Fruit fly (Drosophila melanogaster) whole organism, embryonic: Measurements from ENCODE around the gene Nubp1.

Experiments used
- CG10267 ChIP-seq: fragments of 200-800 bp; sonication (Bioruptor generic); optimal IDR thresholded peaks from 2 replicates; lab custom pipeline; 2018; ENCODE audit warnings: missing biosample characterization, mild to moderate bottlenecking, missing genetic modification characterization, moderate library complexity
- CG11085 ChIP-seq: fragments of 200-800 bp; sonication (Bioruptor generic); IDR thresholded peaks from 2 replicates; pipeline ENCODE4 v1.3.6; 2022; ENCODE audit warnings: missing biosample characterization, missing genetic modification characterization
- CG12391 ChIP-seq: fragments of 200-800 bp; sonication (Bioruptor generic); optimal IDR thresholded peaks from 3 replicates; lab custom pipeline; 2018; ENCODE audit warnings: missing biosample characterization, mild to moderate bottlenecking, missing genetic modification characterization, moderate library complexity
- CG13775 ChIP-seq: fragments of 200-800 bp; sonication (Bioruptor generic); optimal IDR thresholded peaks from 3 replicates; lab custom pipeline; 2017; ENCODE audit warnings: missing biosample characterization, mild to moderate bottlenecking, missing genetic modification characterization
- CG13894 ChIP-seq: fragments of 200-800 bp; sonication (Bioruptor generic); optimal IDR thresholded peaks from 3 replicates; lab custom pipeline; 2018; ENCODE audit warnings: missing biosample characterization, mild to moderate bottlenecking, missing genetic modification characterization, moderate library complexity
- CG1529 ChIP-seq: fragments of 200-800 bp; sonication (Bioruptor generic); optimal IDR thresholded peaks from 3 replicates; lab custom pipeline; 2018; ENCODE audit warnings: missing biosample characterization, missing genetic modification characterization
- CG15479 ChIP-seq: fragments of 200-800 bp; sonication (Bioruptor generic); optimal IDR thresholded peaks from 3 replicates; lab custom pipeline; 2019; ENCODE audit warnings: missing biosample characterization, mild to moderate bottlenecking, missing genetic modification characterization, moderate library complexity
- CG18764 ChIP-seq: fragments of 200-800 bp; sonication (Bioruptor generic); optimal IDR thresholded peaks from 3 replicates; lab custom pipeline; 2016; ENCODE audit warnings: missing biosample characterization, missing genetic modification characterization
- CG2199 ChIP-seq: fragments of 200-800 bp; sonication (Bioruptor generic); IDR thresholded peaks from 3 replicates; pipeline ENCODE4 v1.3.6; 2022; ENCODE audit warnings: missing biosample characterization, missing genetic modification characterization
- CG2202 ChIP-seq: fragments of 200-800 bp; sonication (Bioruptor generic); optimal IDR thresholded peaks from 2 replicates; lab custom pipeline; 2018; ENCODE audit warnings: missing biosample characterization, mild to moderate bottlenecking, missing genetic modification characterization
- CG30431 ChIP-seq: fragments of 200-800 bp; sonication (Bioruptor generic); optimal IDR thresholded peaks from 2 replicates; lab custom pipeline; 2017; ENCODE audit warnings: missing biosample characterization, missing genetic modification characterization
- CG31388 ChIP-seq: fragments of 200-800 bp; sonication (Bioruptor generic); optimal IDR thresholded peaks from 2 replicates; lab custom pipeline; 2016; ENCODE audit warnings: missing biosample characterization, missing genetic modification characterization
- CG43689 ChIP-seq: fragments of 200-800 bp; sonication (Bioruptor generic); IDR thresholded peaks from 2 replicates; pipeline ENCODE4 v1.3.6; 2022; ENCODE audit warnings: missing biosample characterization, missing genetic modification characterization
- CG4820 ChIP-seq: fragments of 200-800 bp; sonication (Bioruptor generic); optimal IDR thresholded peaks from 3 replicates; lab custom pipeline; 2016; ENCODE audit warnings: missing biosample characterization, missing genetic modification characterization
- CG7357 ChIP-seq: fragments of 200-800 bp; sonication (Bioruptor generic); IDR thresholded peaks from 3 replicates; pipeline ENCODE4 v1.3.6; 2022; ENCODE audit warnings: missing biosample characterization, missing genetic modification characterization
- D19A ChIP-seq: fragments of 200-800 bp; optimal IDR thresholded peaks from 3 replicates; lab custom pipeline; 2019; ENCODE audit warnings: missing biosample characterization, mild to moderate bottlenecking, missing genetic modification characterization, moderate library complexity
- Dip2 ChIP-seq: fragments of 200-800 bp; sonication (Bioruptor generic); IDR thresholded peaks from 2 replicates; pipeline ENCODE4 v1.3.6; 2022; ENCODE audit warnings: missing biosample characterization, missing genetic modification characterization
- Doc2 ChIP-seq: fragments of 200-800 bp; sonication (Bioruptor generic); IDR thresholded peaks from 2 replicates; pipeline ENCODE4 v1.3.6; 2022; ENCODE audit warnings: missing biosample characterization, missing genetic modification characterization
- Fer2 ChIP-seq: fragments of 200-800 bp; sonication (Bioruptor generic); optimal IDR thresholded peaks from 2 replicates; lab custom pipeline; 2018; ENCODE audit warnings: missing biosample characterization, mild to moderate bottlenecking, missing genetic modification characterization, moderate library complexity
- Jarid2 ChIP-seq: fragments of 200-800 bp; sonication (Bioruptor generic); optimal IDR thresholded peaks from 3 replicates; lab custom pipeline; 2017; ENCODE audit warnings: mild to moderate bottlenecking, missing biosample characterization, missing genetic modification reagents, missing genetic modification characterization
- NC2α ChIP-seq: fragments of 200-800 bp; sonication (Bioruptor generic); optimal IDR thresholded peaks from 2 replicates; lab custom pipeline; 2016; ENCODE audit warnings: missing biosample characterization, missing genetic modification characterization
- Nf-YB ChIP-seq: fragments of 200-800 bp; sonication (Bioruptor generic); optimal IDR thresholded peaks from 3 replicates; lab custom pipeline; 2019; ENCODE audit warnings: missing biosample characterization, mild to moderate bottlenecking, missing genetic modification characterization, moderate library complexity
- Nf-YC ChIP-seq: fragments of 200-800 bp; optimal IDR thresholded peaks from 3 replicates; lab custom pipeline; 2019; ENCODE audit warnings: missing biosample characterization, mild to moderate bottlenecking, missing genetic modification characterization, moderate library complexity
- Rx ChIP-seq: fragments of 200-800 bp; sonication (Bioruptor generic); IDR thresholded peaks from 2 replicates; pipeline ENCODE4 v1.3.6; 2022; ENCODE audit warnings: missing biosample characterization, missing genetic modification characterization
- Scr ChIP-seq: fragments of 200-800 bp; sonication (Bioruptor generic); IDR thresholded peaks from 2 replicates; pipeline ENCODE4 v1.3.6; 2022; ENCODE audit warnings: missing biosample characterization, missing genetic modification characterization; ENCODE audit not compliant: partially characterized antibody
- Ssrp ChIP-seq: fragments of 200-800 bp; sonication (Bioruptor generic); optimal IDR thresholded peaks from 2 replicates; lab custom pipeline; 2018; ENCODE audit warnings: missing biosample characterization, mild to moderate bottlenecking, missing genetic modification characterization, moderate library complexity
- caup ChIP-seq: fragments of 200-800 bp; sonication (Bioruptor generic); optimal IDR thresholded peaks from 3 replicates; lab custom pipeline; 2017; ENCODE audit warnings: missing biosample characterization, mild to moderate bottlenecking, missing genetic modification characterization, moderate library complexity; ENCODE audit not compliant: severe bottlenecking
- chif ChIP-seq, 2 experiments: fragments of 200-800 bp; sonication (Bioruptor generic); optimal IDR thresholded peaks; 3 replicates each; lab custom pipeline; 2016; ENCODE audit warnings: missing biosample characterization in 2 of 2, missing genetic modification characterization in 2 of 2
- crc ChIP-seq: fragments of 200-800 bp; sonication (Bioruptor generic); optimal IDR thresholded peaks from 2 replicates; lab custom pipeline; 2016; ENCODE audit warnings: missing biosample characterization, missing genetic modification characterization
- dm ChIP-seq: fragments of 200-800 bp; sonication (Bioruptor generic); optimal IDR thresholded peaks from 3 replicates; lab custom pipeline; 2016; ENCODE audit warnings: missing biosample characterization, missing genetic modification characterization
- dpn ChIP-seq, 2 experiments: fragments of 200-800 bp; sonication (Bioruptor generic); optimal IDR thresholded peaks; 3 replicates each; lab custom pipeline; 2016; ENCODE audit warnings: missing biosample characterization in 2 of 2, missing genetic modification characterization in 2 of 2
- ham ChIP-seq: fragments of 200-800 bp; sonication (Bioruptor generic); IDR thresholded peaks from 2 replicates; pipeline ENCODE4 v1.3.6; 2022; ENCODE audit warnings: missing biosample characterization, missing genetic modification characterization
- hbn ChIP-seq: fragments of 200-800 bp; sonication (Bioruptor generic); IDR thresholded peaks from 2 replicates; pipeline ENCODE4 v1.3.6; 2022; ENCODE audit warnings: missing biosample characterization, missing genetic modification characterization; ENCODE audit not compliant: partially characterized antibody
- hkb ChIP-seq, 2 experiments: fragments of 200-800 bp in 1 of 2; fragments of >200 bp in 1 of 2; sonication (Bioruptor generic) in 1 of 2; IDR thresholded peaks in 1 of 2; optimal IDR thresholded peaks in 1 of 2; 2 replicates each; pipeline versions ENCODE4 v1.3.6 to Lab custom; 2017 to 2022; ENCODE audit warnings: missing biosample characterization in 1 of 2, missing genetic modification characterization in 1 of 2
- jing ChIP-seq: fragments of 200-800 bp; sonication (Bioruptor generic); optimal IDR thresholded peaks from 2 replicates; lab custom pipeline; 2018; ENCODE audit warnings: missing biosample characterization, mild to moderate bottlenecking, missing genetic modification characterization
- nau ChIP-seq: fragments of 200-800 bp; sonication (Bioruptor generic); optimal IDR thresholded peaks from 3 replicates; lab custom pipeline; 2017; ENCODE audit warnings: missing biosample characterization, mild to moderate bottlenecking, missing genetic modification characterization, missing genetic modification reagents
- pho ChIP-seq: fragments of 200-800 bp; sonication (Bioruptor generic); optimal IDR thresholded peaks from 2 replicates; lab custom pipeline; 2016; ENCODE audit warnings: missing biosample characterization, missing genetic modification characterization
- slou ChIP-seq: fragments of 200-800 bp; sonication (Bioruptor generic); optimal IDR thresholded peaks from 3 replicates; lab custom pipeline; 2016; ENCODE audit warnings: missing biosample characterization, missing genetic modification characterization
- sna ChIP-seq: fragments of 200-800 bp; sonication (Bioruptor generic); IDR thresholded peaks from 2 replicates; pipeline ENCODE4 v1.3.6; 2022; ENCODE audit warnings: missing biosample characterization, missing genetic modification characterization; ENCODE audit not compliant: partially characterized antibody
- tap ChIP-seq: fragments of 200-800 bp; optimal IDR thresholded peaks from 3 replicates; lab custom pipeline; 2019; ENCODE audit warnings: missing biosample characterization, mild to moderate bottlenecking, missing genetic modification characterization, moderate library complexity
- tgo ChIP-seq: fragments of 200-800 bp; sonication (Bioruptor generic); IDR thresholded peaks from 3 replicates; pipeline ENCODE4 v1.3.6; 2022; ENCODE audit warnings: missing biosample characterization, missing genetic modification characterization
- tin ChIP-seq: fragments of 200-800 bp; sonication (Bioruptor generic); optimal IDR thresholded peaks from 3 replicates; lab custom pipeline; 2016; ENCODE audit warnings: missing biosample characterization, missing genetic modification characterization
- unc-4 ChIP-seq: fragments of 200-800 bp; sonication (Bioruptor generic); IDR thresholded peaks from 2 replicates; pipeline ENCODE4 v1.3.6; 2022; ENCODE audit warnings: missing biosample characterization, missing genetic modification characterization; ENCODE audit not compliant: partially characterized antibody
- unpg ChIP-seq: fragments of 200-800 bp; sonication (Bioruptor generic); optimal IDR thresholded peaks from 3 replicates; lab custom pipeline; 2018; ENCODE audit warnings: missing biosample characterization, mild to moderate bottlenecking, missing genetic modification characterization, moderate library complexity
- usp ChIP-seq: fragments of >200 bp; optimal IDR thresholded peaks from 2 replicates; lab custom pipeline; 2017; ENCODE audit warnings: missing biosample characterization, missing genetic modification characterization
- vfl ChIP-seq: fragments of 200-800 bp; sonication (Bioruptor generic); optimal IDR thresholded peaks from 2 replicates; lab custom pipeline; 2016; ENCODE audit warnings: missing biosample characterization, missing genetic modification characterization
- yki ChIP-seq: fragments of >200 bp; optimal IDR thresholded peaks from 3 replicates; lab custom pipeline; 2018
- zen ChIP-seq: fragments of 200-800 bp; sonication (Bioruptor generic); optimal IDR thresholded peaks from 3 replicates; lab custom pipeline; 2018; ENCODE audit warnings: missing biosample characterization, mild to moderate bottlenecking, missing genetic modification characterization, moderate library complexity

Nubp1 gene

dm6 chr2L:16715841-16716701, 16.3 kb upstream of the Nubp1 start, which contains the start of the genes Cyt-c-d and CG31808 (continued):
- TF ChIP-seq tgo (GFP tag; lab: Robert Waterston, UW) (peak; percentile 97), yki (lab: Kevin White, UChicago) (peak; percentile 77), NC2α (GFP tag; lab: Kevin White, UChicago) (peak; percentile 86), CG11085 (GFP tag; lab: Robert Waterston, UW) (peak; percentile 85), CG12391 (tag; lab: Kevin White, UChicago) (peak; percentile 99), ham (GFP tag; lab: Robert Waterston, UW) (peak; percentile 84; the same call in 1 of the 2 replicates), CG10267 (tag; lab: Kevin White, UChicago) (peak; percentile 91), D19A (peak; percentile 94), CG43689 (peak; percentile 97), jing (GFP tag; lab: Kevin White, UChicago) (peak; percentile 94), Nf-YC (peak; percentile 83), Rx (GFP tag; lab: Robert Waterston, UW) (peak; percentile 94), CG2202 (peak; percentile 96), crc (peak; percentile 82), Dip2 (GFP tag; lab: Robert Waterston, UW) (no peak; the same call in 1 of the 2 replicates), Nf-YB (GFP tag; lab: Kevin White, UChicago) (peak; percentile 86), dpn (GFP tag; optimal IDR thresholded peaks at IDR 0.05; lab: Kevin White, UChicago) (peak; percentile 95 to 97), slou (GFP tag; lab: Kevin White, UChicago) (peak; percentile 91), CG13775 (GFP tag; lab: Kevin White, UChicago) (peak; percentile 97), Scr (GFP tag; lab: Robert Waterston, UW) (no peak), usp (GFP tag; lab: Kevin White, UChicago) (no peak), CG1529 (GFP tag; lab: Kevin White, UChicago) (peak; percentile 98), hkb (optimal IDR thresholded peaks at IDR 0.05; lab: Kevin White, UChicago) (no peak), hkb (GFP tag; IDR thresholded peaks at IDR 0.05; lab: Robert Waterston, UW) (peak; percentile 98), CG31388 (peak; percentile 90), unc-4 (GFP tag; lab: Robert Waterston, UW) (no peak), Doc2 (GFP tag; lab: Robert Waterston, UW) (peak; percentile 83), CG15479 (GFP tag; lab: Kevin White, UChicago) (no peak), zen (tag; lab: Kevin White, UChicago) (peak; percentile 86), chif (GFP tag; optimal IDR thresholded peaks at IDR 0.05; lab: Kevin White, UChicago) (peak; percentile 94 to 96), tap (tag; lab: Kevin White, UChicago) (peak; percentile 97), Fer2 (tag; lab: Kevin White, UChicago) (peak; percentile 84), CG4820 (peak; percentile 95), pho (GFP tag; lab: Kevin White, UChicago) (peak; percentile 89), Jarid2 (GFP tag; lab: Kevin White, UChicago) (peak; percentile 83), CG30431 (GFP tag; lab: Kevin White, UChicago) (peak; percentile 94), unpg (GFP tag; lab: Kevin White, UChicago) (peak; percentile 98), CG2199 (GFP tag; lab: Robert Waterston, UW) (peak; percentile 97), CG13894 (tag; lab: Kevin White, UChicago) (peak; percentile 2), caup (peak; percentile 95), vfl (GFP tag; lab: Kevin White, UChicago) (peak; percentile 93), hbn (GFP tag; lab: Robert Waterston, UW) (no peak), CG7357 (peak; percentile 91), Ssrp (tag; lab: Kevin White, UChicago) (peak; percentile 97), dm (GFP tag; lab: Kevin White, UChicago) (peak; percentile 86), CG18764 (GFP tag; lab: Kevin White, UChicago) (peak; percentile 94), sna (GFP tag; lab: Robert Waterston, UW) (no peak), nau (GFP tag; lab: Kevin White, UChicago) (peak; percentile 98), tin (GFP tag; lab: Kevin White, UChicago) (peak; percentile 95)
